Worm (Caenorhabditis elegans) whole organism, young adult: ENCODE measurements around the gene haao-1.
A peak's percentile ranks its signal among the peaks of the same experiment; 100 is the strongest.

Experiments used
- F23B12.7 ChIP-seq: sonication (generic microtip); optimal IDR thresholded peaks from 2 replicates; lab custom pipeline; 2017; ENCODE audit warnings: missing genetic modification characterization, mild to moderate bottlenecking, missing compliant biosample characterization, antibody characterized with exemption, moderate library complexity; ENCODE audit not compliant: insufficient read depth
- F33H1.4 ChIP-seq: fragments of 200-800 bp; sonication (Bioruptor generic); IDR thresholded peaks from 2 replicates; pipeline ENCODE4 v1.3.6; 2022; ENCODE audit warnings: missing genetic modification reagents, missing genetic modification characterization, missing compliant biosample characterization
- F52B5.7 ChIP-seq: sonication (generic microtip); optimal IDR thresholded peaks from 2 replicates; lab custom pipeline; 2016; ENCODE audit warnings: mild to moderate bottlenecking, missing genetic modification characterization, missing compliant biosample characterization
- F57C9.4 ChIP-seq: sonication (generic microtip); optimal IDR thresholded peaks from 2 replicates; lab custom pipeline; 2017; ENCODE audit warnings: mild to moderate bottlenecking, missing genetic modification characterization, missing compliant biosample characterization
- K12H6.12 ChIP-seq: fragments of 200-800 bp; sonication (Bioruptor generic); optimal IDR thresholded peaks from 2 replicates; lab custom pipeline; 2018; ENCODE audit warnings: mild to moderate bottlenecking, missing genetic modification characterization, missing compliant biosample characterization
- Y67H2A.10 ChIP-seq: fragments of 200-800 bp; sonication (Bioruptor generic); conservative IDR thresholded peaks from 2 replicates; pipeline ENCODE4 v1.3.6; 2022; ENCODE audit warnings: missing genetic modification reagents, missing genetic modification characterization, missing compliant biosample characterization
- ama-1 ChIP-seq, 3 experiments: fragments of 150-350 bp in 1 of 3; sonication (generic microtip) in 2 of 3; optimal IDR thresholded peaks; 2 replicates each; lab custom pipeline; 2014 to 2018; ENCODE audit warnings: missing biosample characterization in 2 of 3, missing genetic modification characterization in 2 of 3, missing genetic modification reagents in 2 of 3
- atf-7 ChIP-seq: sonication (generic microtip); optimal IDR thresholded peaks from 2 replicates; lab custom pipeline; 2017; ENCODE audit warnings: mild to moderate bottlenecking, missing genetic modification characterization, missing compliant biosample characterization
- attf-3 ChIP-seq: fragments of 200-800 bp; sonication (Bioruptor generic); conservative IDR thresholded peaks from 2 replicates; pipeline ENCODE4 v1.3.6; 2022; ENCODE audit warnings: missing genetic modification reagents, missing genetic modification characterization, missing compliant biosample characterization
- attf-6 ChIP-seq: fragments of 200-800 bp; sonication (Bioruptor generic); IDR thresholded peaks from 2 replicates; pipeline ENCODE4 v1.3.6; 2022; ENCODE audit warnings: missing genetic modification reagents, missing genetic modification characterization, missing compliant biosample characterization
- bed-1 ChIP-seq: fragments of 200-800 bp; sonication (Bioruptor generic); IDR thresholded peaks from 2 replicates; pipeline ENCODE4 v1.3.6; 2022; ENCODE audit warnings: missing genetic modification reagents, missing genetic modification characterization, missing compliant biosample characterization
- bed-2 ChIP-seq: fragments of 200-800 bp; sonication (Bioruptor generic); IDR thresholded peaks from 2 replicates; pipeline ENCODE4 v1.3.6; 2022; ENCODE audit warnings: missing genetic modification reagents, missing genetic modification characterization, missing compliant biosample characterization
- ceh-91 ChIP-seq: fragments of 200-800 bp; sonication (Bioruptor generic); IDR thresholded peaks from 2 replicates; pipeline ENCODE4 v1.3.6; 2022; ENCODE audit warnings: missing genetic modification reagents, missing genetic modification characterization, missing compliant biosample characterization
- die-1 ChIP-seq: sonication (generic microtip); optimal IDR thresholded peaks from 2 replicates; lab custom pipeline; 2016; ENCODE audit warnings: missing genotype, mild to moderate bottlenecking, missing genetic modification characterization, missing compliant biosample characterization
- dpff-1 ChIP-seq: sonication (generic microtip); optimal IDR thresholded peaks from 2 replicates; lab custom pipeline; 2017; ENCODE audit warnings: mild to moderate bottlenecking, missing genetic modification characterization, missing compliant biosample characterization
- egl-18 ChIP-seq: fragments of 200-800 bp; sonication (Bioruptor generic); IDR thresholded peaks from 2 replicates; pipeline ENCODE4 v1.3.6; 2022; ENCODE audit warnings: missing genetic modification reagents, missing genetic modification characterization, missing compliant biosample characterization
- egrh-3 ChIP-seq: fragments of 200-800 bp; sonication (Bioruptor generic); IDR thresholded peaks from 2 replicates; pipeline ENCODE4 v1.3.6; 2022; ENCODE audit warnings: missing genetic modification reagents, missing genetic modification characterization, missing compliant biosample characterization
- ets-4 ChIP-seq: fragments of 200-800 bp; sonication (Bioruptor generic); optimal IDR thresholded peaks from 2 replicates; lab custom pipeline; 2018; ENCODE audit warnings: mild to moderate bottlenecking, missing genetic modification characterization, missing compliant biosample characterization
- him-1 ChIP-seq: sonication (generic microtip); optimal IDR thresholded peaks from 2 replicates; lab custom pipeline; 2016; ENCODE audit warnings: missing genotype, missing genetic modification reagents, missing genetic modification characterization, missing compliant biosample characterization
- hrde-1 ChIP-seq: sonication (generic microtip); optimal IDR thresholded peaks from 2 replicates; lab custom pipeline; 2016; ENCODE audit warnings: missing genetic modification characterization, mild to moderate bottlenecking, missing compliant biosample characterization, moderate library complexity, missing genotype, missing genetic modification reagents, borderline replicate concordance
- let-526 ChIP-seq: fragments of 200-800 bp; sonication (Bioruptor generic); IDR thresholded peaks from 2 replicates; pipeline ENCODE4 v1.3.6; 2022; ENCODE audit warnings: missing genetic modification reagents, missing genetic modification characterization, missing compliant biosample characterization
- let-607 ChIP-seq, 2 experiments: fragments of 200-800 bp in 1 of 2; sonication (Bioruptor generic) in 1 of 2; sonication (generic microtip) in 1 of 2; optimal IDR thresholded peaks; 2 replicates each; lab custom pipeline; 2016 to 2018; ENCODE audit warnings: mild to moderate bottlenecking in 2 of 2, missing compliant biosample characterization in 2 of 2, missing genetic modification characterization in 2 of 2, moderate library complexity in 2 of 2, missing genotype in 1 of 2
- lin-26 ChIP-seq: fragments of 200-800 bp; sonication (Bioruptor generic); IDR thresholded peaks from 2 replicates; pipeline ENCODE4 v1.3.6; 2022; ENCODE audit warnings: missing genetic modification reagents, missing genetic modification characterization, missing compliant biosample characterization
- lin-54 ChIP-seq: fragments of 200-800 bp; sonication (Bioruptor generic); optimal IDR thresholded peaks from 2 replicates; lab custom pipeline; 2018; ENCODE audit warnings: mild to moderate bottlenecking, missing genetic modification characterization, missing compliant biosample characterization
- lsl-1 ChIP-seq: fragments of 200-800 bp; sonication (Bioruptor generic); optimal IDR thresholded peaks from 2 replicates; lab custom pipeline; 2018; ENCODE audit warnings: mild to moderate bottlenecking, missing genetic modification characterization, moderate library complexity, missing compliant biosample characterization
- madf-3 ChIP-seq: fragments of 200-800 bp; sonication (Bioruptor generic); IDR thresholded peaks from 2 replicates; pipeline ENCODE4 v1.3.6; 2022; ENCODE audit warnings: missing genetic modification reagents, missing genetic modification characterization, missing compliant biosample characterization
- madf-6 ChIP-seq: fragments of 200-800 bp; sonication (Bioruptor generic); IDR thresholded peaks from 2 replicates; pipeline ENCODE4 v1.3.6; 2022; ENCODE audit warnings: missing genetic modification reagents, missing genetic modification characterization, missing compliant biosample characterization
- madf-8 ChIP-seq: fragments of 200-800 bp; sonication (Bioruptor generic); conservative IDR thresholded peaks from 2 replicates; pipeline ENCODE4 v1.3.6; 2022; ENCODE audit warnings: missing genetic modification reagents, missing genetic modification characterization, missing compliant biosample characterization
- mxl-1 ChIP-seq: sonication (generic microtip); optimal IDR thresholded peaks from 2 replicates; lab custom pipeline; 2016; ENCODE audit warnings: missing genetic modification characterization, missing compliant biosample characterization
- nfya-1 ChIP-seq: sonication (generic microtip); optimal IDR thresholded peaks from 2 replicates; lab custom pipeline; 2017; ENCODE audit warnings: antibody characterized with exemption, missing compliant biosample characterization, missing genetic modification characterization, borderline replicate concordance; ENCODE audit not compliant: insufficient read depth
- nhr-179 ChIP-seq: sonication (generic microtip); optimal IDR thresholded peaks from 2 replicates; lab custom pipeline; 2016; ENCODE audit warnings: mild to moderate bottlenecking, missing genetic modification characterization, missing compliant biosample characterization
- pbrm-1 ChIP-seq: fragments of 200-800 bp; sonication (Bioruptor generic); IDR thresholded peaks from 2 replicates; pipeline ENCODE4 v1.3.6; 2022; ENCODE audit warnings: missing genetic modification reagents, missing genetic modification characterization, missing compliant biosample characterization
- rcor-1 ChIP-seq: fragments of 200-800 bp; sonication (Bioruptor generic); IDR thresholded peaks from 2 replicates; pipeline ENCODE4 v1.3.6; 2022; ENCODE audit warnings: missing genetic modification reagents, missing genetic modification characterization, missing compliant biosample characterization
- rec-8 ChIP-seq, 2 experiments: sonication (generic microtip); optimal IDR thresholded peaks; 2 replicates each; lab custom pipeline; 2016; ENCODE audit warnings: mild to moderate bottlenecking in 2 of 2, missing genetic modification characterization in 2 of 2, missing genetic modification reagents in 2 of 2, missing genotype in 2 of 2, missing biosample characterization in 1 of 2, missing compliant biosample characterization in 1 of 2, moderate library complexity in 1 of 2
- sea-2 ChIP-seq: fragments of 200-800 bp; sonication (Bioruptor generic); IDR thresholded peaks from 2 replicates; pipeline ENCODE4 v1.3.6; 2022; ENCODE audit warnings: missing genetic modification characterization, missing compliant biosample characterization
- snpc-4 ChIP-seq, 5 experiments: fragments of 150-350 bp in 1 of 5; sonication (generic microtip) in 4 of 5; optimal IDR thresholded peaks; 2 replicates each; lab custom pipeline; 2014 to 2018; ENCODE audit warnings: missing genetic modification characterization in 5 of 5, missing biosample characterization in 3 of 5, antibody characterized with exemption in 2 of 5, mild to moderate bottlenecking in 2 of 5, missing compliant biosample characterization in 2 of 5, missing genotype in 2 of 5, moderate library complexity in 2 of 5, missing genetic modification reagents in 1 of 5
- somi-1 ChIP-seq: fragments of 200-800 bp; sonication (Bioruptor generic); optimal IDR thresholded peaks from 2 replicates; lab custom pipeline; 2018; ENCODE audit warnings: mild to moderate bottlenecking, missing genetic modification characterization, missing compliant biosample characterization
- tbp1 ChIP-seq: fragments of 200-800 bp; sonication (Bioruptor generic); optimal IDR thresholded peaks from 2 replicates; lab custom pipeline; 2018; ENCODE audit warnings: mild to moderate bottlenecking, missing genetic modification characterization, missing compliant biosample characterization
- tbx-9 ChIP-seq: sonication (generic microtip); optimal IDR thresholded peaks from 2 replicates; lab custom pipeline; 2016; ENCODE audit warnings: borderline replicate concordance, missing genetic modification characterization, inconsistent platforms, missing compliant biosample characterization
- unc-130 ChIP-seq: sonication (generic microtip); optimal IDR thresholded peaks from 2 replicates; lab custom pipeline; 2016; ENCODE audit warnings: missing genetic modification reagents, missing genetic modification characterization, missing compliant biosample characterization
- xnd-1 ChIP-seq: sonication (generic microtip); optimal IDR thresholded peaks from 2 replicates; lab custom pipeline; 2016; ENCODE audit warnings: missing genotype, missing genetic modification reagents, missing genetic modification characterization, missing compliant biosample characterization
- zim-3 ChIP-seq: sonication (generic microtip); optimal IDR thresholded peaks from 2 replicates; lab custom pipeline; 2017; ENCODE audit warnings: mild to moderate bottlenecking, missing genetic modification characterization, moderate library complexity, missing compliant biosample characterization
- ztf-18 ChIP-seq: sonication (generic microtip); optimal IDR thresholded peaks from 2 replicates; lab custom pipeline; 2016; ENCODE audit warnings: missing genotype, mild to moderate bottlenecking, missing genetic modification characterization, missing compliant biosample characterization
- ztf-22 ChIP-seq: fragments of 200-800 bp; sonication (Bioruptor generic); optimal IDR thresholded peaks from 2 replicates; lab custom pipeline; 2018; ENCODE audit warnings: mild to moderate bottlenecking, missing genetic modification characterization, moderate library complexity, missing compliant biosample characterization
- ztf-26 ChIP-seq: sonication (generic microtip); optimal IDR thresholded peaks from 2 replicates; lab custom pipeline; 2017; ENCODE audit warnings: missing genetic modification characterization, missing compliant biosample characterization

Gene haao-1

DNA sequence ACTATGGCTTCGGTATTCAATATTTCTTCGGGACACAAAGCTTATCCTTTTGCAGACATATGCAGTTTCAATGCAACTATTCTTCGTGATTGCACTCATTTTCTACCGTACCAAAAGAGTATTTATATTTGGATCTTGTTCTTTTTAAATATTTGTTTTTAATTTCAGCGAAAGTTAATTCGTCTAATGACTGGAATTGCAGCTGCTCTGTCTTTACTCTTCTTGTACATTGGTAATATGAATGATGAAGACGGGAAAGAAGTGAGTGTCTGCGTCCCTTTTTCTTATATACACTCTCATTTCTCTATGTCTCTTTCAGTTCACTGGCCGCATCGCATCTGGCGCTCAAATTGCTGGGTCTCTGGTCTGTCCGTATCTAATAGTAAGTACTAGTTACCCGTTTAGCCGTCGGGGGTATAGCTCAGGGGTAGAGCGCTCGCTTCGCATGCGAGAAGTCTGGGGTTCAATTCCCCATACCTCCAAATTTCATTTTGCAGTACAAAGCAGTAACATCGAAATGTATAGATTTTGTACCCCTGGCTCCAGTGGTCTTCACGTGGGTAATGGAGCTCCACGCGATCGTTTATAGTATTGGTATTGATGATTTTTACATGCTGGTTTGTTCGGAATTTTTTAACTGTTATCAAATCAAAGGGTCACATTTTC lies 1.4 kb upstream of the haao-1 start (continued):
- TF ChIP-seq F33H1.4 (GFP tag; lab: Robert Waterston, UW) (0 out of 2 replicates have a peak, but pooled peaks have one; percentile 11), egrh-3 (GFP tag; lab: Robert Waterston, UW) (no peak), let-526 (GFP tag; lab: Robert Waterston, UW) (peak; percentile 74; the same call in 1 of the 2 replicates), snpc-4 (GFP tag; optimal IDR thresholded peaks at IDR 0.05; lab: Kevin White, UChicago) (peak; percentile 82), snpc-4 (tag; optimal IDR thresholded peaks at IDR 0.05; lab: Kevin White, UChicago) (peak; percentile 89 to 95 (median 92)), lin-26 (GFP tag; lab: Robert Waterston, UW) (peak; percentile 87), hrde-1 (tag; lab: Kevin White, UChicago) (peak; percentile 13), die-1 (tag; lab: Kevin White, UChicago) (peak; percentile 74), lin-54 (GFP tag; lab: Kevin White, UChicago) (no peak), rcor-1 (peak; percentile 78), F57C9.4 (tag; lab: Kevin White, UChicago) (no peak), madf-6 (GFP tag; lab: Robert Waterston, UW) (peak; percentile 67), unc-130 (GFP tag; lab: Kevin White, UChicago) (no peak), pbrm-1 (GFP tag; lab: Robert Waterston, UW) (peak; percentile 44; the same call in 1 of the 2 replicates), sea-2 (no peak), somi-1 (peak; percentile 40), K12H6.12 (tag; lab: Kevin White, UChicago) (peak; percentile 45), tbp1 (GFP tag; lab: Kevin White, UChicago) (peak; percentile 96), atf-7 (peak; percentile 64), F23B12.7 (tag; lab: Kevin White, UChicago) (no peak), ztf-22 (GFP tag; lab: Kevin White, UChicago) (no peak), bed-2 (no peak), xnd-1 (no peak), attf-3 (GFP tag; lab: Robert Waterston, UW) (no peak), dpff-1 (tag; lab: Kevin White, UChicago) (no peak), madf-8 (GFP tag; lab: Robert Waterston, UW) (no peak), let-607 (tag; optimal IDR thresholded peaks at IDR 0.05; lab: Kevin White, UChicago) (peak in 1 of 2 experiments; percentile 25), madf-3 (GFP tag; lab: Robert Waterston, UW) (no peak), egl-18 (GFP tag; lab: Robert Waterston, UW) (peak; percentile 83; the same call in 1 of the 2 replicates), tbx-9 (no peak), ceh-91 (GFP tag; lab: Robert Waterston, UW) (no peak), ets-4 (GFP tag; lab: Kevin White, UChicago) (peak; percentile 35), zim-3 (tag; lab: Kevin White, UChicago) (peak; percentile 92), rec-8 (tag; optimal IDR thresholded peaks at IDR 0.05; lab: Kevin White, UChicago) (peak; percentile 22 to 82), ztf-26 (peak; percentile 70), lsl-1 (GFP tag; lab: Kevin White, UChicago) (peak; percentile 16), attf-6 (no peak), ama-1 (optimal IDR thresholded peaks at IDR 0.05; lab: Kevin White, UChicago) (no peak), ama-1 (GFP tag; optimal IDR thresholded peaks at IDR 0.05; lab: Kevin White, UChicago) (peak in 1 of 2 experiments; percentile 85), him-1 (tag; lab: Kevin White, UChicago) (peak; percentile 88), nfya-1 (tag; lab: Kevin White, UChicago) (no peak), mxl-1 (tag; lab: Kevin White, UChicago) (peak; percentile 30), bed-1 (GFP tag; lab: Robert Waterston, UW) (peak; percentile 64; the same call in 1 of the 2 replicates), Y67H2A.10 (GFP tag; lab: Robert Waterston, UW) (no peak), ztf-18 (tag; lab: Kevin White, UChicago) (peak; percentile 78), F52B5.7 (tag; lab: Kevin White, UChicago) (peak; percentile 43), nhr-179 (no peak)
- TF ChIP-seq, all 124 proteins: peak for 71
